Worm (Caenorhabditis elegans) whole organism, early embryonic: ENCODE data around the gene M163.10.

Source experiments
- B0310.2 ChIP-seq: sonication (generic microtip); optimal IDR thresholded peaks from 2 replicates; lab custom pipeline; 2016; ENCODE audit warnings: mild to moderate bottlenecking, missing genetic modification characterization, missing compliant biosample characterization
- ceh-36 ChIP-seq: sonication (generic microtip); optimal IDR thresholded peaks from 2 replicates; lab custom pipeline; 2016; ENCODE audit warnings: missing genetic modification characterization, inconsistent platforms, missing compliant biosample characterization

DNA sequence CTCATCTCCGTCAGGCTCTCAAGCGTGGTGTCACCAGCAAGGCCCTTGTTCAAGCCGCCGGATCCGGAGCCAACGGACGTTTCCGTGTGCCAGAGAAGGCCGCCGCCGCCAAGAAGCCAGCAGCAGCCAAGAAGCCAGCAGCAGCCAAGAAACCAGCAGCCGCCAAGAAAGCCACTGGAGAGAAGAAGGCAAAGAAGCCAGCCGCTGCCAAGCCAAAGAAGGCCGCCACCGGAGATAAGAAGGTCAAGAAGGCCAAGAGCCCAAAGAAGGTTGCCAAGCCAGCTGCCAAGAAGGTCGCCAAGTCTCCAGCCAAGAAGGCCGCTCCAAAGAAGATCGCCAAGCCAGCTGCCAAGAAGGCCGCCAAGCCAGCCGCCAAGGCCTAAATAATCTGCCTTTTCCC is 19.7 kb downstream of the M163.10 start:
- TF ChIP-seq B0310.2 (tag; lab: Kevin White, UChicago) (no peak), ceh-36 (tag; lab: Kevin White, UChicago) (no peak)
